Fruit fly (Drosophila melanogaster) whole organism, adult: ENCODE data around the gene CG14356.

Experiments
- CG14711 ChIP-seq: fragments of 200-800 bp; sonication (Bioruptor generic); optimal IDR thresholded peaks from 2 replicates; lab custom pipeline; 2018; ENCODE audit warnings: missing biosample characterization, mild to moderate bottlenecking, missing genetic modification characterization, moderate library complexity
- CG33017 ChIP-seq: fragments of 200-800 bp; sonication (Bioruptor generic); optimal IDR thresholded peaks from 2 replicates; lab custom pipeline; 2018; ENCODE audit warnings: missing biosample characterization, mild to moderate bottlenecking, missing genetic modification characterization, moderate library complexity
- Crg-1 ChIP-seq: fragments of 200-800 bp; sonication (Bioruptor generic); optimal IDR thresholded peaks from 2 replicates; lab custom pipeline; 2016; ENCODE audit warnings: missing biosample characterization, missing genetic modification characterization
- Mnt ChIP-seq: fragments of 200-800 bp; sonication (Bioruptor generic); optimal IDR thresholded peaks from 2 replicates; lab custom pipeline; 2016; ENCODE audit warnings: missing biosample characterization, mild to moderate bottlenecking, missing genetic modification characterization
- bab1 ChIP-seq: fragments of 200-800 bp; sonication (Bioruptor generic); optimal IDR thresholded peaks from 3 replicates; lab custom pipeline; 2019; ENCODE audit warnings: missing biosample characterization, mild to moderate bottlenecking, missing genetic modification characterization, moderate library complexity
- cic ChIP-seq: fragments of 200-800 bp; sonication (Bioruptor generic); optimal IDR thresholded peaks from 2 replicates; lab custom pipeline; 2017; ENCODE audit warnings: missing biosample characterization, mild to moderate bottlenecking, missing genetic modification characterization, moderate library complexity
- cnc ChIP-seq, 2 experiments: fragments of >200 bp; optimal IDR thresholded peaks; 2 replicates each; lab custom pipeline; 2017
- tj ChIP-seq: fragments of 200-800 bp; sonication (Bioruptor generic); optimal IDR thresholded peaks from 3 replicates; lab custom pipeline; 2017; ENCODE audit warnings: missing biosample characterization, mild to moderate bottlenecking, missing genetic modification characterization, moderate library complexity

DNA sequence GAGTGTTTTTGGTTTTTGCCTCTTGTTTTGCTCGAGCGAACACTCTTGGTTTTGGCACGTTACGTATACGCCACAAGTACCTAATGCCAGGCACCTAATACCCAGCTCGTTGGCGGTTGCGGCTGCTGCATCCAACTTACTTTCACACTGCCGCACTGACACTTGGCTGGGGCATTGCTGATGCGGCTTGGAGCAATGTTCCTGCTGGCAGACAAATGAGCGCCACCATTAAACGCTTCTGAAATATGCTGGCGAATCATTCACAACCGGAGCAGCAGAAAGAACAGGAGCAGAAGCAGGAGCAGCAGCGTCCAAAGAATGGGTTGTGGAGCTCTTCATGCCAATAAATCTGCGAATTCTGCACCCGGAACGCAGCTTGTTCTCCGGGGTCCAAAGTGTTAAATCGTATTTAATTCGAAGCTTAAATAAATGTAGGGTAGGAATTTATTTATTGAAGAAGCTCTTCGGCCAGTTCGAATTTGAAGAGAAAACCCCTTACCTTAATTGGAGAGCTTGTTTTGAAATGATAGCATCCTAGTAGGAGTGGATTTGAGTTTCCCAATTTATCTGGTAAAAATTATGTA is 30.4 kb upstream of the CG14356 start, which contains the start of gene CG3199:
- TF ChIP-seq bab1 (GFP tag; lab: Kevin White, UChicago): no peak
- no peak for TF ChIP-seq Mnt (GFP tag; lab: Kevin White, UChicago)
- TF ChIP-seq tj (GFP tag; lab: Kevin White, UChicago): no peak
- TF ChIP-seq CG14711: no peak
- TF ChIP-seq cnc (optimal IDR thresholded peaks at IDR 0.05; lab: Kevin White, UChicago): no peak
- TF ChIP-seq CG33017 (tag; lab: Kevin White, UChicago): no peak
- TF ChIP-seq Crg-1 (GFP tag; lab: Kevin White, UChicago): no peak
- no peak for TF ChIP-seq cic (GFP tag; lab: Kevin White, UChicago)
